Worm (Caenorhabditis elegans) whole organism, early embryonic: Measurements from ENCODE around the gene kin-9.

Source experiments
- B0310.2 ChIP-seq: sonication (generic microtip); optimal IDR thresholded peaks from 2 replicates; lab custom pipeline; 2016; ENCODE audit warnings: mild to moderate bottlenecking, missing genetic modification characterization, missing compliant biosample characterization
- F13C5.2 ChIP-seq: sonication (generic microtip); optimal IDR thresholded peaks from 2 replicates; lab custom pipeline; 2017; ENCODE audit warnings: mild to moderate bottlenecking, missing genetic modification characterization, inconsistent platforms, missing compliant biosample characterization
- aly-1 ChIP-seq: sonication (generic microtip); optimal IDR thresholded peaks from 2 replicates; lab custom pipeline; 2016; ENCODE audit warnings: missing genetic modification characterization, missing compliant biosample characterization
- ama-1 ChIP-seq: fragments of 150-350 bp; optimal IDR thresholded peaks from 2 replicates; lab custom pipeline; 2014
- ceh-13 ChIP-seq: fragments of 200-800 bp; sonication (Bioruptor generic); optimal IDR thresholded peaks from 2 replicates; lab custom pipeline; 2018; ENCODE audit warnings: mild to moderate bottlenecking, missing genetic modification characterization, missing compliant biosample characterization
- ceh-36 ChIP-seq: sonication (generic microtip); optimal IDR thresholded peaks from 2 replicates; lab custom pipeline; 2016; ENCODE audit warnings: missing genetic modification characterization, inconsistent platforms, missing compliant biosample characterization
- ets-7 ChIP-seq: sonication (generic microtip); optimal IDR thresholded peaks from 2 replicates; lab custom pipeline; 2016; ENCODE audit warnings: missing genotype, missing genetic modification characterization, missing compliant biosample characterization
- flt-1 ChIP-seq: fragments of 200-800 bp; sonication (Bioruptor generic); IDR thresholded peaks from 2 replicates; pipeline ENCODE4 v1.3.6; 2022; ENCODE audit warnings: missing genetic modification characterization, missing compliant biosample characterization
- hmbx-1 ChIP-seq: sonication (generic microtip); optimal IDR thresholded peaks from 2 replicates; lab custom pipeline; 2016; ENCODE audit warnings: mild to moderate bottlenecking, missing genetic modification characterization, missing compliant biosample characterization
- hmg-4 ChIP-seq: fragments of 200-800 bp; sonication (Bioruptor generic); optimal IDR thresholded peaks from 2 replicates; lab custom pipeline; 2018; ENCODE audit warnings: mild to moderate bottlenecking, missing genetic modification characterization, missing compliant biosample characterization
- hnd-1 ChIP-seq: sonication (generic microtip); optimal IDR thresholded peaks from 2 replicates; lab custom pipeline; 2016; ENCODE audit warnings: missing genetic modification characterization, missing compliant biosample characterization
- pes-1 ChIP-seq: fragments of 200-800 bp; sonication (Bioruptor generic); IDR thresholded peaks from 2 replicates; pipeline ENCODE4 v1.3.6; 2022; ENCODE audit warnings: missing genetic modification reagents, missing genetic modification characterization, missing compliant biosample characterization
- scrt-1 ChIP-seq: fragments of 200-800 bp; sonication (Bioruptor generic); IDR thresholded peaks from 2 replicates; pipeline ENCODE4 v1.3.6; 2022; ENCODE audit warnings: missing genetic modification characterization, missing compliant biosample characterization
- sea-1 ChIP-seq: fragments of 200-800 bp; sonication (Bioruptor generic); conservative IDR thresholded peaks from 2 replicates; pipeline ENCODE4 v1.3.6; 2022; ENCODE audit warnings: missing genetic modification characterization, missing compliant biosample characterization
- tbx-11 ChIP-seq: fragments of 200-800 bp; sonication (Bioruptor generic); IDR thresholded peaks from 2 replicates; pipeline ENCODE4 v1.3.6; 2022; ENCODE audit warnings: missing genetic modification characterization, missing compliant biosample characterization
- tbx-37 ChIP-seq: fragments of 200-800 bp; sonication (Bioruptor generic); conservative IDR thresholded peaks from 2 replicates; pipeline ENCODE4 v1.3.6; 2022; ENCODE audit warnings: missing genetic modification reagents, missing genetic modification characterization, missing compliant biosample characterization
- tra-4 ChIP-seq: sonication (generic microtip); optimal IDR thresholded peaks from 2 replicates; lab custom pipeline; 2017; ENCODE audit warnings: missing genetic modification characterization, missing compliant biosample characterization

kin-9 gene

ce11 chrX:8432361-8432760 is at the start of gene kin-9:
TSS of gene kin-9 (plus strand) at chrX:8432661.
- TF ChIP-seq hnd-1 (tag; lab: Kevin White, UChicago) (no peak), flt-1 (no peak), sea-1 (GFP tag; lab: Robert Waterston, UW) (no peak), ama-1 (lab: Kevin White, UChicago) (no peak), hmbx-1 (no peak), tbx-11 (no peak), aly-1 (tag; lab: Kevin White, UChicago) (no peak)

DNA sequence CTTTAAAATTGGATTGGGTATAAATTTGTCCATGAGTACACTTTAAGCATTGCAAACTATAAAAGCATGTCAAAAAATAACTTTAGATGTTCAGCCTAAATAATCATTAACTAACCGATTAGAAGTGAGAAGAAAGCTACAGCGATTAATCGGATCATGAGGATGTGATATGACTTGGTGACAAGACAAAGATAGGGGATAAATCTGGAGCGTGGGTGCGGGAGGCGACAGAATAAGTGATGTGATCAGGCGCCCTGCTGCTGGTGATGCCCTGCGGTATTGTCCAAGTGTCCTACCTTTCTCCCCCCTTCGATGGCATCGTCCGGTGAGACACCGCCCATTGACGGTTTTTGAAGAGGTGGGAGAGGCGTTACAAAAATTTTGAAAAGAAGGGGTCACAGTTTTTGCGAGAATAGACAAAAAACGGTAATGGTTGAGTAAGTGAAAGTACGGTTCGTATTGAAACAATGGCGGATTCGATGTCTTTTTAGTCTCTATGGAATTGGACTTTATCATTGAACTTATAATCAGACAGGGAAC is 47.7 kb upstream of the kin-9 start, which contains the start of gene F41D9.2:
TSS of gene F41D9.2 (minus strand) at position 304 of the 540 bp plus-strand sequence.
- no peak for TF ChIP-seq hmg-4 (GFP tag; lab: Kevin White, UChicago)
- no peak for TF ChIP-seq scrt-1 (GFP tag; lab: Robert Waterston, UW)
- TF ChIP-seq B0310.2 (tag; lab: Kevin White, UChicago): no peak

- TF ChIP-seq flt-1 (peak; percentile 92), ceh-13 (GFP tag; lab: Kevin White, UChicago) (peak; percentile 75), ets-7 (tag; lab: Kevin White, UChicago) (peak; percentile 81), tbx-11 (peak; percentile 87), aly-1 (tag; lab: Kevin White, UChicago) (peak; percentile 83), pes-1 (GFP tag; lab: Robert Waterston, UW) (peak; percentile 93), scrt-1 (GFP tag; lab: Robert Waterston, UW) (peak; percentile 88), hnd-1 (tag; lab: Kevin White, UChicago) (peak; percentile 70), ama-1 (lab: Kevin White, UChicago) (no peak), hmbx-1 (peak; percentile 68), B0310.2 (tag; lab: Kevin White, UChicago) (peak; percentile 68), tbx-37 (peak; percentile 81), F13C5.2 (tag; lab: Kevin White, UChicago) (peak; percentile 78), tra-4 (peak; percentile 63), hmg-4 (GFP tag; lab: Kevin White, UChicago) (peak; percentile 64), sea-1 (GFP tag; lab: Robert Waterston, UW) (peak; percentile 84), ceh-36 (tag; lab: Kevin White, UChicago) (peak; percentile 87)
Observed at ce11 chrX:8386068-8386851, 46.2 kb upstream of the kin-9 start.

- no peak for TF ChIP-seq tbx-37
- TF ChIP-seq scrt-1 (GFP tag; lab: Robert Waterston, UW): no peak
- TF ChIP-seq flt-1: no peak
- no peak for TF ChIP-seq ceh-13 (GFP tag; lab: Kevin White, UChicago)
- TF ChIP-seq F13C5.2 (tag; lab: Kevin White, UChicago): no peak
- no peak for TF ChIP-seq tbx-11
- TF ChIP-seq hmbx-1: no peak
- TF ChIP-seq pes-1 (GFP tag; lab: Robert Waterston, UW): no peak
- TF ChIP-seq aly-1 (tag; lab: Kevin White, UChicago): no peak
- no peak for TF ChIP-seq ets-7 (tag; lab: Kevin White, UChicago)
- no peak for TF ChIP-seq B0310.2 (tag; lab: Kevin White, UChicago)
Observed at ce11 chrX:8390508-8390907, 42.0 kb upstream of the kin-9 start.

DNA sequence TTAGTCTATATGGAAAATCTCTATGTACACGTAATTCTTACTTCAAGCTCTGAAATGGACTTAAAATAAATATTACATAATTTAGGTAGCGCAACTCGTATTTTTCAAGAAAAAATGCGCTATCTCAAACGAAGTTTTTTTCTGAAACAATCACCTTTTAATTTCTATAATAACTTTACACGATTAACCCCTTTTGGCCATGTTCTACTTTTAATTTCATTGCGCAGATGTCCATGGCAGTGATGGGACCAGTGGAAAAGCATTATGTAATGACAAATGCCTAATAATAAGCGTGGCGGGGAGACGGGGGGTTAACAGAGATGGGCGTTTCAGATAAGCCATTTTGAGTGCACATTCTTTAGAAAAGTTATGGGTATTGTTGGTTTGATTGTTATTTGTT is 41.0 kb upstream of the kin-9 start:
- TF ChIP-seq ceh-13 (GFP tag; lab: Kevin White, UChicago) (no peak), sea-1 (GFP tag; lab: Robert Waterston, UW) (no peak), scrt-1 (GFP tag; lab: Robert Waterston, UW) (no peak), tbx-37 (no peak), F13C5.2 (tag; lab: Kevin White, UChicago) (no peak), hmbx-1 (no peak), ets-7 (tag; lab: Kevin White, UChicago) (no peak), flt-1 (no peak), aly-1 (tag; lab: Kevin White, UChicago) (no peak), tbx-11 (no peak), hmg-4 (GFP tag; lab: Kevin White, UChicago) (no peak), B0310.2 (tag; lab: Kevin White, UChicago) (no peak)

- TF ChIP-seq tbx-11 (no peak), hmg-4 (GFP tag; lab: Kevin White, UChicago) (peak; percentile 24)
Observed at ce11 chrX:8392539-8392996, 39.9 kb upstream of the kin-9 start, which contains the start of gene wrk-1. TSS of gene wrk-1 (minus strand) at chrX:8392589.

DNA sequence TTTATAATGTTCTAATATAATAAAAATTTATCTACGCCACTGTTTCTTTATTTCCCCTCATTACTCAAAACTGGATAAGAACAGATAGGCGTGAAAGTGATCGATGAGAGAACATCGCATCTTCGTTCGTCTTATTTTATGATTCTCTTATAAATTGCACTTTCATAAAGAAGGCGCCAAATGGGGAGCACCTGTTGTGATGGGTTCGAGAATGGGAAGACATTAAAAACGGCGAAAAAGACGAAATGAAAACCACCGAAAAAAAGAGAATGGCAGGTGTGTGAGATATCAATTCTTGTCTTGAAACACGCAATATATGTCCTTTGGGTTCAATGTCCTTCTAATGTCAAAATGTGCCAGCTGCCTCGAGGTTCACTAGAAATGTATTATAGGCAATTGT is 38.2 kb upstream of the kin-9 start:
- no peak for TF ChIP-seq scrt-1 (GFP tag; lab: Robert Waterston, UW)
- no peak for TF ChIP-seq F13C5.2 (tag; lab: Kevin White, UChicago)
- TF ChIP-seq pes-1 (GFP tag; lab: Robert Waterston, UW): no peak
- TF ChIP-seq ceh-13 (GFP tag; lab: Kevin White, UChicago): no peak
- no peak for TF ChIP-seq sea-1 (GFP tag; lab: Robert Waterston, UW)
- TF ChIP-seq B0310.2 (tag; lab: Kevin White, UChicago): no peak
- TF ChIP-seq ama-1 (lab: Kevin White, UChicago): no peak
- no peak for TF ChIP-seq tbx-37
- no peak for TF ChIP-seq tbx-11
- no peak for TF ChIP-seq ceh-36 (tag; lab: Kevin White, UChicago)
- TF ChIP-seq ets-7 (tag; lab: Kevin White, UChicago): no peak
- TF ChIP-seq aly-1 (tag; lab: Kevin White, UChicago): no peak
- TF ChIP-seq tra-4: no peak
- no peak for TF ChIP-seq flt-1
- no peak for TF ChIP-seq hmbx-1
